Worm (Caenorhabditis elegans) whole organism, L3 larva: Measurements from ENCODE around the gene R04A9.3.

Source experiments
- R02D3.7 ChIP-seq: fragments of 150-350 bp; optimal IDR thresholded peaks from 2 replicates; lab custom pipeline; 2014; ENCODE audit warnings: missing biosample characterization, missing genetic modification characterization
- ZK546.5 ChIP-seq: sonication (generic microtip); optimal IDR thresholded peaks from 2 replicates; lab custom pipeline; 2017; ENCODE audit warnings: missing biosample characterization, missing genetic modification characterization
- aly-2 ChIP-seq: fragments of 150-350 bp; optimal IDR thresholded peaks from 2 replicates; lab custom pipeline; 2014; ENCODE audit warnings: missing biosample characterization, missing genetic modification characterization
- ama-1 ChIP-seq: fragments of 150-350 bp; optimal IDR thresholded peaks from 2 replicates; lab custom pipeline; 2018
- ceh-16 ChIP-seq: sonication (generic microtip); optimal IDR thresholded peaks from 2 replicates; lab custom pipeline; 2017; ENCODE audit warnings: missing biosample characterization, missing genetic modification characterization
- ceh-28 ChIP-seq: fragments of 150-350 bp; optimal IDR thresholded peaks from 2 replicates; lab custom pipeline; 2014; ENCODE audit warnings: missing biosample characterization, missing genetic modification reagents, missing genetic modification characterization
- ceh-82 ChIP-seq: fragments of 150-350 bp; optimal IDR thresholded peaks from 2 replicates; lab custom pipeline; 2014; ENCODE audit warnings: missing biosample characterization, missing genetic modification characterization
- ceh-9 ChIP-seq: sonication (generic microtip); optimal IDR thresholded peaks from 2 replicates; lab custom pipeline; 2018; ENCODE audit warnings: missing biosample characterization, missing genetic modification characterization
- daf-12 ChIP-seq: fragments of 150-350 bp; optimal IDR thresholded peaks from 2 replicates; lab custom pipeline; 2014; ENCODE audit warnings: missing biosample characterization, missing genetic modification reagents, missing genetic modification characterization
- egl-27 ChIP-seq: sonication (generic microtip); optimal IDR thresholded peaks from 4 replicates; lab custom pipeline; 2017; ENCODE audit warnings: missing biosample characterization, missing genetic modification reagents, missing genetic modification characterization
- egl-5 ChIP-seq: fragments of 150-350 bp; optimal IDR thresholded peaks from 2 replicates; lab custom pipeline; 2017; ENCODE audit warnings: missing biosample characterization, missing genetic modification reagents, missing genetic modification characterization, inconsistent platforms
- elt-1 ChIP-seq: fragments of 150-350 bp; optimal IDR thresholded peaks from 2 replicates; lab custom pipeline; 2014; ENCODE audit warnings: missing biosample characterization, missing genetic modification characterization
- elt-2 ChIP-seq: sonication (generic microtip); optimal IDR thresholded peaks from 2 replicates; lab custom pipeline; 2016; ENCODE audit warnings: missing genetic modification reagents, mild to moderate bottlenecking, missing genetic modification characterization, missing compliant biosample characterization
- elt-3 ChIP-seq, 3 experiments: fragments of 150-350 bp in 1 of 3; sonication (generic microtip) in 2 of 3; optimal IDR thresholded peaks; 2 replicates in 2 of 3; 4 replicates in 1 of 3; lab custom pipeline; 2014 to 2017; ENCODE audit warnings: missing biosample characterization in 3 of 3, missing genetic modification characterization in 3 of 3
- eor-1 ChIP-seq, 2 experiments: fragments of 150-350 bp; optimal IDR thresholded peaks; 2 replicates each; lab custom pipeline; 2014 to 2018; ENCODE audit warnings: missing biosample characterization in 2 of 2, missing genetic modification characterization in 2 of 2
- fkh-10 ChIP-seq: sonication (generic microtip); optimal IDR thresholded peaks from 2 replicates; lab custom pipeline; 2017; ENCODE audit warnings: missing biosample characterization, missing genetic modification reagents, missing genetic modification characterization
- fkh-2 ChIP-seq: fragments of 150-350 bp; optimal IDR thresholded peaks from 2 replicates; lab custom pipeline; 2014; ENCODE audit warnings: missing biosample characterization, missing genetic modification reagents, missing genetic modification characterization
- fos-1 ChIP-seq: fragments of 150-350 bp; optimal IDR thresholded peaks from 2 replicates; lab custom pipeline; 2014; ENCODE audit warnings: missing biosample characterization, missing genetic modification characterization
- hmg-11 ChIP-seq: sonication (generic microtip); optimal IDR thresholded peaks from 2 replicates; lab custom pipeline; 2016; ENCODE audit warnings: missing genetic modification characterization, missing compliant biosample characterization
- jun-1 ChIP-seq: fragments of 150-350 bp; optimal IDR thresholded peaks from 2 replicates; lab custom pipeline; 2014; ENCODE audit warnings: missing biosample characterization, missing genetic modification reagents, missing genetic modification characterization
- lin-15B ChIP-seq: fragments of 150-350 bp; optimal IDR thresholded peaks from 2 replicates; lab custom pipeline; 2014; ENCODE audit warnings: missing biosample characterization, missing genetic modification characterization
- lin-39 ChIP-seq: fragments of 150-350 bp; optimal IDR thresholded peaks from 2 replicates; lab custom pipeline; 2018; ENCODE audit warnings: missing biosample characterization, missing genetic modification reagents, missing genetic modification characterization
- lsy-12 ChIP-seq: sonication (generic microtip); optimal IDR thresholded peaks from 2 replicates; lab custom pipeline; 2016; ENCODE audit warnings: mild to moderate bottlenecking, missing genetic modification characterization, missing compliant biosample characterization
- mdl-1 ChIP-seq: fragments of 150-350 bp; optimal IDR thresholded peaks from 2 replicates; lab custom pipeline; 2014; ENCODE audit warnings: missing biosample characterization, missing genetic modification characterization
- mml-1 ChIP-seq: fragments of 150-350 bp; sonication (generic microtip); optimal IDR thresholded peaks from 3 replicates; lab custom pipeline; 2014; ENCODE audit warnings: missing biosample characterization, missing genetic modification characterization
- nfya-1 ChIP-seq: sonication (generic microtip); optimal IDR thresholded peaks from 2 replicates; lab custom pipeline; 2017; ENCODE audit warnings: missing genetic modification characterization, mild to moderate bottlenecking, missing compliant biosample characterization, antibody characterized with exemption, moderate library complexity; ENCODE audit not compliant: insufficient read depth
- nhr-11 ChIP-seq: fragments of 150-350 bp; optimal IDR thresholded peaks from 2 replicates; lab custom pipeline; 2014; ENCODE audit warnings: missing biosample characterization, missing genetic modification characterization
- nhr-12 ChIP-seq: fragments of 150-350 bp; optimal IDR thresholded peaks from 2 replicates; lab custom pipeline; 2014; ENCODE audit warnings: missing biosample characterization, missing genetic modification characterization
- nhr-23 ChIP-seq: fragments of 150-350 bp; optimal IDR thresholded peaks from 2 replicates; lab custom pipeline; 2014; ENCODE audit warnings: missing biosample characterization, missing genetic modification reagents, missing genetic modification characterization
- nhr-237 ChIP-seq: fragments of 150-350 bp; optimal IDR thresholded peaks from 2 replicates; lab custom pipeline; 2014; ENCODE audit warnings: missing biosample characterization, missing genetic modification characterization
- nhr-25 ChIP-seq: sonication (generic microtip); optimal IDR thresholded peaks from 2 replicates; lab custom pipeline; 2017; ENCODE audit warnings: missing biosample characterization, missing genetic modification characterization
- nhr-28 ChIP-seq: fragments of 150-350 bp; optimal IDR thresholded peaks from 2 replicates; lab custom pipeline; 2014; ENCODE audit warnings: missing biosample characterization, missing genetic modification characterization
- nhr-43 ChIP-seq: sonication (generic microtip); optimal IDR thresholded peaks from 2 replicates; lab custom pipeline; 2016; ENCODE audit warnings: mild to moderate bottlenecking, missing genetic modification characterization, missing compliant biosample characterization; ENCODE audit not compliant: poor library complexity, severe bottlenecking
- nhr-67 ChIP-seq: fragments of 150-350 bp; optimal IDR thresholded peaks from 2 replicates; lab custom pipeline; 2014; ENCODE audit warnings: missing biosample characterization, missing genetic modification characterization
- nhr-76 ChIP-seq: fragments of 150-350 bp; sonication (generic microtip); optimal IDR thresholded peaks from 5 replicates; lab custom pipeline; 2014; ENCODE audit warnings: missing biosample characterization, missing genetic modification characterization
- nhr-77 ChIP-seq: fragments of 150-350 bp; optimal IDR thresholded peaks from 2 replicates; lab custom pipeline; 2014; ENCODE audit warnings: missing biosample characterization, missing genetic modification characterization
- pha-4 ChIP-seq: fragments of 150-350 bp; optimal IDR thresholded peaks from 2 replicates; lab custom pipeline; 2014; ENCODE audit warnings: missing biosample characterization, missing genetic modification reagents, missing genetic modification characterization
- pqm-1 ChIP-seq: fragments of 150-350 bp; optimal IDR thresholded peaks from 2 replicates; lab custom pipeline; 2017; ENCODE audit warnings: missing biosample characterization, missing genetic modification characterization, inconsistent platforms
- sea-2 ChIP-seq: fragments of 150-350 bp; sonication (generic microtip); optimal IDR thresholded peaks from 4 replicates; lab custom pipeline; 2014; ENCODE audit warnings: missing biosample characterization, missing genetic modification reagents, missing genetic modification characterization
- skn-1 ChIP-seq: fragments of 150-350 bp; optimal IDR thresholded peaks from 2 replicates; lab custom pipeline; 2014; ENCODE audit warnings: missing biosample characterization, missing genetic modification characterization
- snpc-4 ChIP-seq: fragments of 150-350 bp; optimal IDR thresholded peaks from 2 replicates; lab custom pipeline; 2014; ENCODE audit warnings: missing biosample characterization, missing genetic modification characterization
- tbx-2 ChIP-seq: sonication (generic microtip); optimal IDR thresholded peaks from 2 replicates; lab custom pipeline; 2016; ENCODE audit warnings: mild to moderate bottlenecking, missing genetic modification characterization, missing compliant biosample characterization
- unc-39 ChIP-seq: sonication (generic microtip); optimal IDR thresholded peaks from 4 replicates; lab custom pipeline; 2017; ENCODE audit warnings: missing biosample characterization, missing genetic modification characterization
- unc-62 ChIP-seq: fragments of 150-350 bp; sonication (generic microtip); optimal IDR thresholded peaks from 4 replicates; lab custom pipeline; 2014; ENCODE audit warnings: missing biosample characterization, missing genetic modification reagents, missing genetic modification characterization
- zag-1 ChIP-seq: fragments of 150-350 bp; optimal IDR thresholded peaks from 2 replicates; lab custom pipeline; 2014; ENCODE audit warnings: missing biosample characterization, missing genetic modification characterization
- ztf-11 ChIP-seq: fragments of 150-350 bp; optimal IDR thresholded peaks from 2 replicates; lab custom pipeline; 2014; ENCODE audit warnings: missing biosample characterization, missing genetic modification characterization
- ztf-4 ChIP-seq: fragments of 150-350 bp; optimal IDR thresholded peaks from 2 replicates; lab custom pipeline; 2014; ENCODE audit warnings: missing biosample characterization, missing genetic modification characterization

R04A9.3 gene

ce11 chrX:388728-389127 lies 8.3 kb upstream of the R04A9.3 start, which contains the start of gene ceh-93:
Gene ceh-93, minus strand, starts transcription at chrX:388797.
- TF ChIP-seq lin-15B (tag; lab: Kevin White, UChicago) (peak; percentile 37), hmg-11 (peak; percentile 43), pha-4 (tag; lab: Kevin White, UChicago) (no peak), ceh-82 (tag; lab: Kevin White, UChicago) (no peak), zag-1 (tag; lab: Kevin White, UChicago) (no peak), nfya-1 (tag; lab: Kevin White, UChicago) (peak; percentile 97)

ce11 chrX:382692-383091 lies 2.3 kb upstream of the R04A9.3 start, which contains the start of gene ife-2:
Gene ife-2, minus strand, starts transcription at chrX:382709.
- no peak for TF ChIP-seq lsy-12 (tag; lab: Kevin White, UChicago)
- peak; percentile 47 for TF ChIP-seq lin-15B (tag; lab: Kevin White, UChicago)
- no peak for TF ChIP-seq nhr-77 (tag; lab: Kevin White, UChicago)
- TF ChIP-seq egl-5: no peak
- TF ChIP-seq elt-1: no peak
- TF ChIP-seq nhr-67: no peak
- TF ChIP-seq pha-4 (tag; lab: Kevin White, UChicago): peak; percentile 94
- no peak for TF ChIP-seq ceh-16 (tag; lab: Kevin White, UChicago)
- TF ChIP-seq nhr-12 (tag; lab: Kevin White, UChicago): no peak
- peak; percentile 82 for TF ChIP-seq ceh-28 (tag; lab: Kevin White, UChicago)
- TF ChIP-seq tbx-2 (tag; lab: Kevin White, UChicago): no peak
- TF ChIP-seq nhr-237 (tag; lab: Kevin White, UChicago): no peak
- peak; percentile 60 for TF ChIP-seq nhr-23 (tag; lab: Kevin White, UChicago)
- TF ChIP-seq skn-1 (tag; lab: Kevin White, UChicago): peak; percentile 5
- no peak for TF ChIP-seq nhr-76 (tag; lab: Kevin White, UChicago)
- no peak for TF ChIP-seq ztf-4 (tag; lab: Kevin White, UChicago)
- peak; percentile 10 for TF ChIP-seq jun-1 (tag; lab: Kevin White, UChicago)
- no peak for TF ChIP-seq nhr-28 (tag; lab: Kevin White, UChicago)
- no peak for TF ChIP-seq ZK546.5 (tag; lab: Kevin White, UChicago)
- TF ChIP-seq egl-27 (tag; lab: Kevin White, UChicago): no peak
- TF ChIP-seq mdl-1 (tag; lab: Kevin White, UChicago): no peak
- TF ChIP-seq nhr-43 (tag; lab: Kevin White, UChicago): peak; percentile 67
- no peak for TF ChIP-seq daf-12 (tag; lab: Kevin White, UChicago)
- no peak for TF ChIP-seq ztf-11 (tag; lab: Kevin White, UChicago)
- TF ChIP-seq lin-39 (tag; lab: Kevin White, UChicago): peak; percentile 62
- TF ChIP-seq ceh-82 (tag; lab: Kevin White, UChicago): no peak
- TF ChIP-seq aly-2 (tag; lab: Kevin White, UChicago): no peak
- peak; percentile 52 for TF ChIP-seq elt-2
- TF ChIP-seq zag-1 (tag; lab: Kevin White, UChicago): no peak
- peak; percentile 65 for TF ChIP-seq nhr-25 (tag; lab: Kevin White, UChicago)
- peak; percentile 97 for TF ChIP-seq nfya-1 (tag; lab: Kevin White, UChicago)
- TF ChIP-seq unc-62: no peak
- TF ChIP-seq R02D3.7: peak; percentile 44
- TF ChIP-seq eor-1 (tag; optimal IDR thresholded peaks at IDR 0.05; lab: Kevin White, UChicago): no peak
- no peak for TF ChIP-seq nhr-11
- no peak for TF ChIP-seq mml-1 (tag; lab: Kevin White, UChicago)
- no peak for TF ChIP-seq elt-3 (tag; optimal IDR thresholded peaks at IDR 0.05; lab: Kevin White, UChicago)
- no peak for TF ChIP-seq sea-2 (GFP tag; lab: Kevin White, UChicago)
- no peak for TF ChIP-seq fkh-10 (GFP tag; lab: Kevin White, UChicago)
- peak; percentile 81 for TF ChIP-seq hmg-11
- no peak for TF ChIP-seq ama-1 (lab: Kevin White, UChicago)
- TF ChIP-seq fos-1 (tag; lab: Kevin White, UChicago): no peak
- no peak for TF ChIP-seq unc-39 (tag; lab: Kevin White, UChicago)
- TF ChIP-seq snpc-4 (tag; lab: Kevin White, UChicago): peak; percentile 58
- TF ChIP-seq ceh-9 (tag; lab: Kevin White, UChicago): no peak
- no peak for TF ChIP-seq fkh-2 (tag; lab: Kevin White, UChicago)
- TF ChIP-seq pqm-1 (tag; lab: Kevin White, UChicago): peak; percentile 1
